Fruit fly (Drosophila melanogaster) whole organism, embryonic: ENCODE measurements around the gene CG33791.

Experiments
- BEAF-32 ChIP-seq: fragments of 200-800 bp; sonication (Bioruptor generic); optimal IDR thresholded peaks from 3 replicates; lab custom pipeline; 2017; ENCODE audit warnings: missing biosample characterization, missing genetic modification characterization, mild to moderate bottlenecking, moderate library complexity, missing genetic modification reagents
- CG10267 ChIP-seq: fragments of 200-800 bp; sonication (Bioruptor generic); optimal IDR thresholded peaks from 2 replicates; lab custom pipeline; 2018; ENCODE audit warnings: missing biosample characterization, mild to moderate bottlenecking, missing genetic modification characterization, moderate library complexity
- CG10431 ChIP-seq: fragments of 200-800 bp; sonication (Bioruptor generic); optimal IDR thresholded peaks from 3 replicates; lab custom pipeline; 2018; ENCODE audit warnings: missing biosample characterization, mild to moderate bottlenecking, missing genetic modification characterization
- CG10462 ChIP-seq: fragments of 200-800 bp; sonication (Bioruptor generic); optimal IDR thresholded peaks from 2 replicates; lab custom pipeline; 2016; ENCODE audit warnings: missing biosample characterization, missing genetic modification characterization
- CG12299 ChIP-seq: fragments of 200-800 bp; sonication (Bioruptor generic); optimal IDR thresholded peaks from 2 replicates; lab custom pipeline; 2018; ENCODE audit warnings: missing biosample characterization, mild to moderate bottlenecking, missing genetic modification characterization
- CG1233 ChIP-seq: fragments of 200-800 bp; sonication (Bioruptor generic); optimal IDR thresholded peaks from 4 replicates; lab custom pipeline; 2018; ENCODE audit warnings: missing biosample characterization, mild to moderate bottlenecking, missing genetic modification characterization
- CG12391 ChIP-seq: fragments of 200-800 bp; sonication (Bioruptor generic); optimal IDR thresholded peaks from 3 replicates; lab custom pipeline; 2018; ENCODE audit warnings: missing biosample characterization, mild to moderate bottlenecking, missing genetic modification characterization, moderate library complexity
- CG12659 ChIP-seq: fragments of 200-800 bp; sonication (Bioruptor generic); optimal IDR thresholded peaks from 3 replicates; lab custom pipeline; 2017; ENCODE audit warnings: mild to moderate bottlenecking, missing biosample characterization, missing genetic modification reagents, missing genetic modification characterization
- CG13775 ChIP-seq: fragments of 200-800 bp; sonication (Bioruptor generic); optimal IDR thresholded peaks from 3 replicates; lab custom pipeline; 2017; ENCODE audit warnings: missing biosample characterization, mild to moderate bottlenecking, missing genetic modification characterization
- CG15269 ChIP-seq: fragments of 200-800 bp; sonication (Bioruptor generic); optimal IDR thresholded peaks from 2 replicates; lab custom pipeline; 2018; ENCODE audit warnings: missing biosample characterization, mild to moderate bottlenecking, missing genetic modification characterization, moderate library complexity
- CG1529 ChIP-seq: fragments of 200-800 bp; sonication (Bioruptor generic); optimal IDR thresholded peaks from 3 replicates; lab custom pipeline; 2018; ENCODE audit warnings: missing biosample characterization, missing genetic modification characterization
- CG17912 ChIP-seq: fragments of 200-800 bp; sonication (Bioruptor generic); optimal IDR thresholded peaks from 2 replicates; lab custom pipeline; 2018; ENCODE audit warnings: missing biosample characterization, mild to moderate bottlenecking, missing genetic modification characterization
- CG18262 ChIP-seq: fragments of 200-800 bp; optimal IDR thresholded peaks from 3 replicates; lab custom pipeline; 2019; ENCODE audit warnings: missing biosample characterization, mild to moderate bottlenecking, missing genetic modification characterization, moderate library complexity
- CG18476 ChIP-seq: fragments of 200-800 bp; sonication (Bioruptor generic); optimal IDR thresholded peaks from 2 replicates; lab custom pipeline; 2016; ENCODE audit warnings: missing biosample characterization, mild to moderate bottlenecking, missing genetic modification characterization
- CG2116 ChIP-seq: fragments of 200-800 bp; sonication (Bioruptor generic); optimal IDR thresholded peaks from 3 replicates; lab custom pipeline; 2018; ENCODE audit warnings: missing biosample characterization, mild to moderate bottlenecking, missing genetic modification characterization
- CG2199 ChIP-seq: fragments of 200-800 bp; sonication (Bioruptor generic); IDR thresholded peaks from 3 replicates; pipeline ENCODE4 v1.3.6; 2022; ENCODE audit warnings: missing biosample characterization, missing genetic modification characterization
- CG3407 ChIP-seq: fragments of 200-800 bp; sonication (Bioruptor generic); optimal IDR thresholded peaks from 2 replicates; lab custom pipeline; 2018; ENCODE audit warnings: missing biosample characterization, mild to moderate bottlenecking, missing genetic modification characterization
- CG34376 ChIP-seq: fragments of 200-800 bp; sonication (Bioruptor generic); optimal IDR thresholded peaks from 2 replicates; lab custom pipeline; 2018; ENCODE audit warnings: missing biosample characterization, mild to moderate bottlenecking, missing genetic modification characterization
- CG3847 ChIP-seq: fragments of 200-800 bp; sonication (Bioruptor generic); IDR thresholded peaks from 2 replicates; pipeline ENCODE4 v1.3.6; 2022; ENCODE audit warnings: missing biosample characterization, missing genetic modification characterization
- CG6654 ChIP-seq: fragments of 200-800 bp; sonication (Bioruptor generic); optimal IDR thresholded peaks from 2 replicates; lab custom pipeline; 2017; ENCODE audit warnings: missing biosample characterization, mild to moderate bottlenecking, missing genetic modification characterization
- CG6791 ChIP-seq: fragments of 200-800 bp; sonication (Bioruptor generic); IDR thresholded peaks from 3 replicates; pipeline ENCODE4 v1.3.6; 2022; ENCODE audit warnings: missing biosample characterization, missing genetic modification characterization; ENCODE audit not compliant: partially characterized antibody
- CG8290 ChIP-seq, 3 experiments: fragments of 200-800 bp; sonication (Bioruptor generic); optimal IDR thresholded peaks; 2 replicates each; lab custom pipeline; 2016 to 2019; ENCODE audit warnings: missing biosample characterization in 3 of 3, missing genetic modification characterization in 3 of 3, mild to moderate bottlenecking in 2 of 3, moderate library complexity in 1 of 3
- CG8944 ChIP-seq: fragments of 200-800 bp; sonication (Bioruptor generic); optimal IDR thresholded peaks from 3 replicates; lab custom pipeline; 2016; ENCODE audit warnings: missing biosample characterization, missing genetic modification characterization
- CG9797 ChIP-seq: fragments of 200-800 bp; sonication (Bioruptor generic); optimal IDR thresholded peaks from 3 replicates; lab custom pipeline; 2018; ENCODE audit warnings: missing biosample characterization, mild to moderate bottlenecking, missing genetic modification characterization
- CTCF ChIP-seq: fragments of 200-800 bp; sonication (Bioruptor generic); optimal IDR thresholded peaks from 2 replicates; lab custom pipeline; 2017; ENCODE audit warnings: missing biosample characterization, mild to moderate bottlenecking, missing genetic modification characterization, moderate library complexity
- Dfd ChIP-seq, 2 experiments: fragments of >200 bp; optimal IDR thresholded peaks; 2 replicates each; lab custom pipeline; 2017; ENCODE audit warnings: missing biosample characterization in 2 of 2, missing genetic modification characterization in 2 of 2
- Dll ChIP-seq: fragments of 200-800 bp; sonication (Bioruptor generic); IDR thresholded peaks from 4 replicates; pipeline ENCODE4 v1.3.6; 2022; ENCODE audit warnings: missing biosample characterization, missing genetic modification characterization; ENCODE audit not compliant: partially characterized antibody
- Hmr ChIP-seq: fragments of 200-800 bp; sonication (Bioruptor generic); optimal IDR thresholded peaks from 3 replicates; lab custom pipeline; 2017; ENCODE audit warnings: mild to moderate bottlenecking, missing biosample characterization, missing genetic modification reagents, missing genetic modification characterization
- Hr3 ChIP-seq: fragments of 200-800 bp; sonication (Bioruptor generic); optimal IDR thresholded peaks from 3 replicates; lab custom pipeline; 2016; ENCODE audit warnings: missing biosample characterization, missing genetic modification characterization
- Lhr ChIP-seq: fragments of 200-800 bp; sonication (Bioruptor generic); optimal IDR thresholded peaks from 3 replicates; lab custom pipeline; 2017; ENCODE audit warnings: mild to moderate bottlenecking, missing biosample characterization, missing genetic modification reagents, missing genetic modification characterization
- MBD-R2 ChIP-seq: fragments of 200-800 bp; sonication (Bioruptor generic); IDR thresholded peaks from 2 replicates; pipeline ENCODE4 v1.3.6; 2022; ENCODE audit warnings: missing biosample characterization, missing genetic modification characterization
- Med ChIP-seq: fragments of 200-800 bp; sonication (Bioruptor generic); peaks from one replicate; lab custom pipeline; 2016; ENCODE audit warnings: missing biosample characterization, missing genetic modification characterization, mild to moderate bottlenecking, inconsistent platforms, moderate library complexity
- Myb ChIP-seq: fragments of 200-800 bp; sonication (Bioruptor generic); optimal IDR thresholded peaks from 2 replicates; lab custom pipeline; 2016; ENCODE audit warnings: missing biosample characterization, missing genetic modification characterization
- PHDP ChIP-seq: fragments of 200-800 bp; sonication (Bioruptor generic); optimal IDR thresholded peaks from 3 replicates; lab custom pipeline; 2018; ENCODE audit warnings: missing biosample characterization, mild to moderate bottlenecking, missing genetic modification characterization, moderate library complexity
- Scr ChIP-seq: fragments of 200-800 bp; sonication (Bioruptor generic); IDR thresholded peaks from 2 replicates; pipeline ENCODE4 v1.3.6; 2022; ENCODE audit warnings: missing biosample characterization, missing genetic modification characterization; ENCODE audit not compliant: partially characterized antibody
- YL-1 ChIP-seq: fragments of 200-800 bp; sonication (Bioruptor generic); optimal IDR thresholded peaks from 3 replicates; lab custom pipeline; 2017; ENCODE audit warnings: missing biosample characterization, mild to moderate bottlenecking, missing genetic modification characterization
- ci ChIP-seq: fragments of 200-800 bp; sonication (Bioruptor generic); IDR thresholded peaks from 3 replicates; pipeline ENCODE4 v1.3.6; 2022; ENCODE audit warnings: missing biosample characterization, missing genetic modification characterization
- esg ChIP-seq: fragments of 200-800 bp; sonication (Bioruptor generic); conservative IDR thresholded peaks from 2 replicates; pipeline ENCODE4 v1.3.6; 2022; ENCODE audit warnings: missing biosample characterization, missing genetic modification characterization
- gfzf ChIP-seq: fragments of 200-800 bp; sonication (Bioruptor generic); optimal IDR thresholded peaks from 2 replicates; lab custom pipeline; 2016; ENCODE audit warnings: missing biosample characterization, mild to moderate bottlenecking, missing genetic modification characterization, moderate library complexity
- hkb ChIP-seq, 2 experiments: fragments of 200-800 bp in 1 of 2; fragments of >200 bp in 1 of 2; sonication (Bioruptor generic) in 1 of 2; IDR thresholded peaks in 1 of 2; optimal IDR thresholded peaks in 1 of 2; 2 replicates each; pipeline versions ENCODE4 v1.3.6 to Lab custom; 2017 to 2022; ENCODE audit warnings: missing biosample characterization in 1 of 2, missing genetic modification characterization in 1 of 2
- kah ChIP-seq: fragments of 200-800 bp; sonication (Bioruptor generic); optimal IDR thresholded peaks from 2 replicates; lab custom pipeline; 2018; ENCODE audit warnings: missing biosample characterization, mild to moderate bottlenecking, missing genetic modification characterization
- luna ChIP-seq: fragments of 200-800 bp; sonication (Bioruptor generic); optimal IDR thresholded peaks from 2 replicates; lab custom pipeline; 2016; ENCODE audit warnings: missing biosample characterization, missing genetic modification characterization
- pb ChIP-seq: fragments of 200-800 bp; sonication (Bioruptor generic); optimal IDR thresholded peaks from 3 replicates; lab custom pipeline; 2016; ENCODE audit warnings: missing biosample characterization, missing genetic modification characterization
- pfk ChIP-seq: fragments of 200-800 bp; sonication (Bioruptor generic); optimal IDR thresholded peaks from 2 replicates; lab custom pipeline; 2018; ENCODE audit warnings: missing biosample characterization, mild to moderate bottlenecking, missing genetic modification characterization, moderate library complexity
- sob ChIP-seq: fragments of 200-800 bp; sonication (Bioruptor generic); IDR thresholded peaks from 2 replicates; pipeline ENCODE4 v1.3.6; 2022; ENCODE audit warnings: missing biosample characterization, missing genetic modification characterization
- tll ChIP-seq, 2 experiments: fragments of 200-800 bp in 1 of 2; fragments of >200 bp in 1 of 2; sonication (Bioruptor generic) in 1 of 2; optimal IDR thresholded peaks; 2 replicates each; lab custom pipeline; 2017 to 2019; ENCODE audit warnings: missing biosample characterization in 2 of 2, missing genetic modification characterization in 2 of 2, mild to moderate bottlenecking in 1 of 2, moderate library complexity in 1 of 2
- vvl ChIP-seq: fragments of 200-800 bp; sonication (Bioruptor generic); IDR thresholded peaks from 2 replicates; pipeline ENCODE4 v1.3.6; 2022; ENCODE audit warnings: missing biosample characterization, missing genetic modification characterization

CG33791 gene

DNA sequence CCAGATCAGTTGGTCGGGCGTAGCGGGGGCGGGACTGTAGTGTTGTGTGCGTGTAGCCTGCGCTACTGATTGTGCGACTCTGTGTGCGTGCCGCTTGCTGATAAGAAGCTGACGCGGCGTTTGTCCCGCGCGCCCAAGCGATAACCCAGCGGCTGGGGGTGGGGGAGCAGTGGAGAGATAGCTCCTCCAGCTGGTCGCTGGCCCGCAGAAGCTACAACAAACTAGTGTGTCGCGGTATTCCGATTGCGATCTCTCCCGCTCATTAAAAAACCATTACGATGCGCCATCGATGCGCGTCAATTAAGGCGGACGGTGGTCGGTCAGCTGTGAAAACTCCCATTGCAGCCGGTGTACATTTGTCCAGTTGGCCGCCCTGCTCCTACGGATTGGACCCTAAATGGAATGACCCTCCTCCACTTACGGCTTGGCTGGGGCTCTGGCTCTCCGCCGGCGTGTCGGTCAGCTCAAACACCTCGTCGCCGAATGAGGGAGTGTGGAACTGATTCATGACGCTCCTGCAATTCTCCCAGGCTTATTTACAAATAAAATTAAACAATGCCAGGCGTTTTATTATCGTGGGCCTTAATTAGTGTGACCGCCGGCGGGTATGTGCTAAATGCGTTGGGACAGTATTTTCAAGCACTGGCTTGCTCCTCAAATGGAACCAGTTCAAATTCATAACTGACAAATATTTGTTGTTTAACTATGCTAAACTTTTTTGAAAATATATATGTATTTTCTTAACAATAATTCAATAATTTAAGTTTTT lies 506 bp upstream of the CG33791 start, which contains the start of gene CG12104:
CG12104 (minus strand) TSS at position 611 of the 769 bp plus-strand sequence.
- peak; percentile 38 for TF ChIP-seq CG1233
- peak; percentile 16 for TF ChIP-seq CG18262 (tag; lab: Kevin White, UChicago)
- TF ChIP-seq Dfd (GFP tag; optimal IDR thresholded peaks at IDR 0.05; lab: Kevin White, UChicago) = no peak
- TF ChIP-seq CG3407 (GFP tag; lab: Kevin White, UChicago) = peak; percentile 23
- TF ChIP-seq CG2199 (GFP tag; lab: Robert Waterston, UW) = peak; percentile 68; the same call in 1 of the 3 replicates
- peak; percentile 55 for TF ChIP-seq CG34376 (GFP tag; lab: Kevin White, UChicago)
- TF ChIP-seq CG12391 (tag; lab: Kevin White, UChicago) = peak; percentile 37
- peak; percentile 34; the same call in 1 of the 4 replicates for TF ChIP-seq Dll (GFP tag; lab: Robert Waterston, UW)
- no peak for TF ChIP-seq CG6654 (GFP tag; lab: Kevin White, UChicago)
- TF ChIP-seq CG10462 (GFP tag; lab: Kevin White, UChicago) = peak; percentile 24
- TF ChIP-seq vvl (GFP tag; lab: Robert Waterston, UW) = peak; percentile 37; the same call in 1 of the 2 replicates
- no peak for TF ChIP-seq CG15269 (tag; lab: Kevin White, UChicago)
- TF ChIP-seq hkb (optimal IDR thresholded peaks at IDR 0.05; lab: Kevin White, UChicago) = no peak
- 0 out of 2 replicates have a peak, but pooled peaks have one; percentile 8 for TF ChIP-seq hkb (GFP tag; IDR thresholded peaks at IDR 0.05; lab: Robert Waterston, UW)
- peak; percentile 38 for TF ChIP-seq CG13775 (GFP tag; lab: Kevin White, UChicago)
- TF ChIP-seq esg (GFP tag; lab: Robert Waterston, UW) = no peak
- no peak for TF ChIP-seq luna (GFP tag; lab: Kevin White, UChicago)
- TF ChIP-seq gfzf (GFP tag; lab: Kevin White, UChicago) = peak; percentile 76
- TF ChIP-seq CG12299 (tag; lab: Kevin White, UChicago) = peak; percentile 29
- TF ChIP-seq CG1529 (GFP tag; lab: Kevin White, UChicago) = peak; percentile 27
- no peak for TF ChIP-seq pfk (GFP tag; lab: Kevin White, UChicago)
- peak; percentile 51 for TF ChIP-seq Hmr (GFP tag; lab: Kevin White, UChicago)
- TF ChIP-seq YL-1 (GFP tag; lab: Kevin White, UChicago) = peak; percentile 41
- TF ChIP-seq CG9797 (GFP tag; lab: Kevin White, UChicago) = peak; percentile 74
- TF ChIP-seq kah (GFP tag; lab: Kevin White, UChicago) = no peak
- peak; percentile 51 for TF ChIP-seq CG10431 (GFP tag; lab: Kevin White, UChicago)
- TF ChIP-seq CG18476 = no peak
- no peak for TF ChIP-seq tll (GFP tag; optimal IDR thresholded peaks at IDR 0.05; lab: Kevin White, UChicago)
- no peak for TF ChIP-seq CG8944 (GFP tag; lab: Kevin White, UChicago)
- TF ChIP-seq PHDP (tag; lab: Kevin White, UChicago) = peak; percentile 14
- peak; percentile 82 for TF ChIP-seq Myb (GFP tag; lab: Kevin White, UChicago)
- TF ChIP-seq CG8290 (GFP tag; optimal IDR thresholded peaks at IDR 0.05; lab: Kevin White, UChicago) = no peak
- TF ChIP-seq CG8290 (tag; optimal IDR thresholded peaks at IDR 0.05; lab: Kevin White, UChicago) = peak in 1 of 2 experiments; percentile 13
- TF ChIP-seq sob (GFP tag; lab: Robert Waterston, UW) = 0 out of 2 replicates have a peak, but pooled peaks have one; percentile 14
- TF ChIP-seq CTCF = peak; percentile 5
- 0 out of 3 replicates have a peak, but pooled peaks have one; percentile 14 for TF ChIP-seq ci
- no peak for TF ChIP-seq CG17912 (GFP tag; lab: Kevin White, UChicago)
- no peak for TF ChIP-seq CG3847 (GFP tag; lab: Robert Waterston, UW)
- TF ChIP-seq CG12659 (GFP tag; lab: Kevin White, UChicago) = peak; percentile 47
- TF ChIP-seq Lhr (GFP tag; lab: Kevin White, UChicago) = peak; percentile 43
- TF ChIP-seq BEAF-32 (GFP tag; lab: Kevin White, UChicago) = peak; percentile 12
- peak; percentile 53 for TF ChIP-seq CG2116 (GFP tag; lab: Kevin White, UChicago)
- no peak for TF ChIP-seq pb (GFP tag; lab: Kevin White, UChicago)
- peak; percentile 82 for TF ChIP-seq Med (GFP tag; lab: Kevin White, UChicago)
- peak; percentile 21; the same call in 1 of the 2 replicates for TF ChIP-seq Scr
- TF ChIP-seq CG6791 = no peak
- TF ChIP-seq Hr3 = no peak
- peak; percentile 88 for TF ChIP-seq CG10267 (tag; lab: Kevin White, UChicago)
- TF ChIP-seq MBD-R2 (GFP tag; lab: Robert Waterston, UW) = peak; percentile 75
